Fruit fly (Drosophila melanogaster) whole organism, adult: Measurements from ENCODE around the gene CG15767.

Source experiments
- CG11617 ChIP-seq: fragments of 200-800 bp; sonication (Bioruptor generic); optimal IDR thresholded peaks from 2 replicates; lab custom pipeline; 2017; ENCODE audit warnings: mild to moderate bottlenecking, missing biosample characterization, missing genetic modification reagents, missing genetic modification characterization
- CG12768 ChIP-seq: fragments of 200-800 bp; sonication (Bioruptor generic); optimal IDR thresholded peaks from 2 replicates; lab custom pipeline; 2017; ENCODE audit warnings: missing biosample characterization, missing genetic modification characterization, mild to moderate bottlenecking, moderate library complexity, missing genetic modification reagents
- CG14711 ChIP-seq: fragments of 200-800 bp; sonication (Bioruptor generic); optimal IDR thresholded peaks from 2 replicates; lab custom pipeline; 2018; ENCODE audit warnings: missing biosample characterization, mild to moderate bottlenecking, missing genetic modification characterization, moderate library complexity
- CG1620 ChIP-seq: fragments of 200-800 bp; sonication (Bioruptor generic); optimal IDR thresholded peaks from 2 replicates; lab custom pipeline; 2016; ENCODE audit warnings: missing biosample characterization, missing genetic modification characterization
- CG5204 ChIP-seq: fragments of 200-800 bp; sonication (Bioruptor generic); optimal IDR thresholded peaks from 2 replicates; lab custom pipeline; 2016; ENCODE audit warnings: missing biosample characterization, missing genetic modification characterization
- CG7045 ChIP-seq: fragments of 200-800 bp; sonication (Bioruptor generic); optimal IDR thresholded peaks from 2 replicates; lab custom pipeline; 2017; ENCODE audit warnings: missing biosample characterization, mild to moderate bottlenecking, missing genetic modification characterization
- CG7101 ChIP-seq: fragments of 200-800 bp; sonication (Bioruptor generic); optimal IDR thresholded peaks from 2 replicates; lab custom pipeline; 2018; ENCODE audit warnings: missing biosample characterization, mild to moderate bottlenecking, missing genetic modification characterization, moderate library complexity
- Crg-1 ChIP-seq: fragments of 200-800 bp; sonication (Bioruptor generic); optimal IDR thresholded peaks from 2 replicates; lab custom pipeline; 2016; ENCODE audit warnings: missing biosample characterization, missing genetic modification characterization
- Hr96 ChIP-seq: fragments of 200-800 bp; sonication (Bioruptor generic); optimal IDR thresholded peaks from 2 replicates; lab custom pipeline; 2016; ENCODE audit warnings: missing biosample characterization, missing genetic modification characterization
- kay ChIP-seq: fragments of 200-800 bp; sonication (Bioruptor generic); peaks from one replicate; lab custom pipeline; 2016; ENCODE audit warnings: missing biosample characterization, missing genetic modification characterization, borderline replicate concordance
- ovo ChIP-seq: fragments of 200-800 bp; sonication (Bioruptor generic); optimal IDR thresholded peaks from 2 replicates; lab custom pipeline; 2016; ENCODE audit warnings: missing biosample characterization, missing genetic modification characterization
- pad ChIP-seq: fragments of 200-800 bp; sonication (Bioruptor generic); optimal IDR thresholded peaks from 3 replicates; lab custom pipeline; 2017; ENCODE audit warnings: missing biosample characterization, missing genetic modification characterization, mild to moderate bottlenecking, moderate library complexity, missing genetic modification reagents
- tj ChIP-seq: fragments of 200-800 bp; sonication (Bioruptor generic); optimal IDR thresholded peaks from 3 replicates; lab custom pipeline; 2017; ENCODE audit warnings: missing biosample characterization, mild to moderate bottlenecking, missing genetic modification characterization, moderate library complexity
- toe ChIP-seq: fragments of 200-800 bp; sonication (Bioruptor generic); optimal IDR thresholded peaks from 2 replicates; lab custom pipeline; 2016; ENCODE audit warnings: missing biosample characterization, missing genetic modification characterization

DNA sequence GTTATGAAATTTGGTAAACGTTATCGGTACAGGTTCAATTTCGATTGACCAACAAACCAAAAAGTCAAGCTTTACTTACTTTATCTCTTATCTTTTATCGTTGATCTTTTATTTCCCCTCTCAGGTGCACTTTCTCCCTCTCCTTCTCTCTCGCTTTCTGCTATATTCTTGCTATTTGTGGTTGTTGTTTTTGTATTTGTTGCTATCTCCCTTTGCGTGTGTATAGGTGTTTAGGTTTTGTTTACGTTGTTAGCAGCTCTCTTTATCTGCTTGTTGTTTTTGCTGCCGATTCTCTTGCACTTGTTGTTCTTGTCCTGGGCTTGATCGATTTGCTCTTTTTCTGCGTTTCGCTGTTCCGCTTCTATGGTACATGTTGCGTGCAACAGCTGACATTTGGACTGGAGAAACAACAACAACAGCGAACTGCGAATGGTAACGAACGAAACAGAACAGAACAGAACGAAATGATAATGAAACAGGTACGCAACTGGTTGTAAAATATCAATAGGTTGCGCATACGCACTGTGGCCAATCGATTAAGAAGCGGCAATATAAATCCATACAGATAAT, 44.9 kb upstream of the CG15767 start:
- TF ChIP-seq ovo (GFP tag; lab: Kevin White, UChicago) (no peak), CG1620 (GFP tag; lab: Kevin White, UChicago) (no peak), CG7101 (tag; lab: Kevin White, UChicago) (no peak), Hr96 (GFP tag; lab: Kevin White, UChicago) (no peak), kay (GFP tag; lab: Kevin White, UChicago) (no peak), CG7045 (GFP tag; lab: Kevin White, UChicago) (no peak), CG11617 (GFP tag; lab: Kevin White, UChicago) (no peak), tj (no peak), CG5204 (GFP tag; lab: Kevin White, UChicago) (no peak), CG14711 (tag; lab: Kevin White, UChicago) (no peak), CG12768 (no peak), toe (GFP tag; lab: Kevin White, UChicago) (no peak), pad (GFP tag; lab: Kevin White, UChicago) (peak; percentile 68), Crg-1 (no peak)
